Worm (Caenorhabditis elegans) whole organism, L4 larva: Measurements from ENCODE around the gene F58H1.5.
A peak's percentile ranks its signal among the peaks of the same experiment; 100 is the strongest.

ENCODE experiments used
- D1046.2 ChIP-seq: fragments of 200-800 bp; sonication (Bioruptor generic); IDR thresholded peaks from 2 replicates; pipeline ENCODE4 v1.3.6; 2022; ENCODE audit warnings: missing genetic modification characterization, missing compliant biosample characterization
- F44E2.7 ChIP-seq: fragments of 200-800 bp; sonication (Bioruptor generic); IDR thresholded peaks from 2 replicates; pipeline ENCODE4 v2.1.2; 2022; ENCODE audit warnings: missing genetic modification characterization, missing compliant biosample characterization
- T26A8.4 ChIP-seq: fragments of 200-800 bp; sonication (Bioruptor generic); IDR thresholded peaks from 2 replicates; pipeline ENCODE4 v1.3.6; 2022; ENCODE audit warnings: missing genetic modification characterization, missing compliant biosample characterization
- Y48G9A.11 ChIP-seq: fragments of 200-800 bp; sonication (Bioruptor generic); IDR thresholded peaks from 2 replicates; pipeline ENCODE4 v1.3.6; 2022; ENCODE audit warnings: missing genetic modification reagents, missing genetic modification characterization, missing compliant biosample characterization
- aha-1 ChIP-seq: fragments of 150-350 bp; peaks from one replicate; lab custom pipeline; 2014; ENCODE audit warnings: missing biosample characterization, missing genetic modification characterization
- ama-1 ChIP-seq: fragments of 150-350 bp; optimal IDR thresholded peaks from 2 replicates; lab custom pipeline; 2014; ENCODE audit warnings: inconsistent platforms, mixed read lengths
- arid-1 ChIP-seq: fragments of 200-800 bp; sonication (Bioruptor generic); conservative IDR thresholded peaks from 2 replicates; pipeline ENCODE4 v1.3.6; 2022; ENCODE audit warnings: missing genetic modification reagents, missing genetic modification characterization, missing compliant biosample characterization
- ceh-28 ChIP-seq: fragments of 150-350 bp; optimal IDR thresholded peaks from 2 replicates; lab custom pipeline; 2014; ENCODE audit warnings: missing biosample characterization, missing genetic modification reagents, missing genetic modification characterization
- ceh-32 ChIP-seq: sonication (generic microtip); optimal IDR thresholded peaks from 2 replicates; lab custom pipeline; 2016; ENCODE audit warnings: mild to moderate bottlenecking, missing genetic modification characterization, missing compliant biosample characterization; ENCODE audit not compliant: poor library complexity
- ceh-82 ChIP-seq: sonication (generic microtip); optimal IDR thresholded peaks from 2 replicates; lab custom pipeline; 2017; ENCODE audit warnings: missing biosample characterization, missing genetic modification characterization
- cey-2 ChIP-seq: sonication (generic microtip); optimal IDR thresholded peaks from 3 replicates; lab custom pipeline; 2017; ENCODE audit warnings: missing genetic modification characterization, mild to moderate bottlenecking, missing compliant biosample characterization, antibody characterized with exemption, borderline replicate concordance; ENCODE audit not compliant: insufficient read depth
- daf-12 ChIP-seq: fragments of 150-350 bp; optimal IDR thresholded peaks from 2 replicates; lab custom pipeline; 2014; ENCODE audit warnings: missing biosample characterization, missing genetic modification reagents, missing genetic modification characterization
- daf-19 ChIP-seq: fragments of 200-800 bp; sonication (Bioruptor generic); conservative IDR thresholded peaks from 2 replicates; pipeline ENCODE4 v1.3.6; 2022; ENCODE audit warnings: missing genetic modification characterization, missing compliant biosample characterization
- dpl-1 ChIP-seq: fragments of 150-350 bp; optimal IDR thresholded peaks from 2 replicates; lab custom pipeline; 2014; ENCODE audit warnings: missing biosample characterization, missing genetic modification reagents, missing genetic modification characterization
- dve-1 ChIP-seq: sonication (generic microtip); optimal IDR thresholded peaks from 2 replicates; lab custom pipeline; 2017; ENCODE audit warnings: antibody characterized with exemption, mild to moderate bottlenecking, missing genetic modification characterization, missing compliant biosample characterization; ENCODE audit not compliant: insufficient read depth
- egl-27 ChIP-seq: sonication (generic microtip); optimal IDR thresholded peaks from 3 replicates; lab custom pipeline; 2017; ENCODE audit warnings: missing biosample characterization, missing genetic modification reagents, missing genetic modification characterization
- hif-1 ChIP-seq, 2 experiments: sonication (generic microtip); optimal IDR thresholded peaks; 2 replicates each; lab custom pipeline; 2016 to 2017; ENCODE audit warnings: missing compliant biosample characterization in 2 of 2, missing genetic modification characterization in 2 of 2, missing genetic modification reagents in 2 of 2, missing genotype in 2 of 2, mild to moderate bottlenecking in 1 of 2
- hlh-11 ChIP-seq: fragments of 200-800 bp; sonication (Bioruptor generic); optimal IDR thresholded peaks from 2 replicates; lab custom pipeline; 2018; ENCODE audit warnings: mild to moderate bottlenecking, missing genetic modification characterization, missing compliant biosample characterization
- jun-1 ChIP-seq: fragments of 150-350 bp; optimal IDR thresholded peaks from 2 replicates; lab custom pipeline; 2014; ENCODE audit warnings: missing biosample characterization, missing genetic modification reagents, missing genetic modification characterization
- lim-7 ChIP-seq: fragments of 200-800 bp; sonication (Bioruptor generic); IDR thresholded peaks from 2 replicates; pipeline ENCODE4 v1.3.6; 2022; ENCODE audit warnings: missing genetic modification characterization, missing compliant biosample characterization
- lin-13 ChIP-seq: fragments of 150-350 bp; optimal IDR thresholded peaks from 2 replicates; lab custom pipeline; 2014; ENCODE audit warnings: missing biosample characterization, missing genetic modification reagents, missing genetic modification characterization
- lin-29 ChIP-seq: fragments of 200-800 bp; sonication (Bioruptor generic); IDR thresholded peaks from 2 replicates; pipeline ENCODE4 v1.3.6; 2022; ENCODE audit warnings: missing genetic modification reagents, missing genetic modification characterization, missing compliant biosample characterization
- lin-38 ChIP-seq: fragments of 200-800 bp; sonication (Bioruptor generic); IDR thresholded peaks from 2 replicates; pipeline ENCODE4 v1.3.6; 2022; ENCODE audit warnings: missing genetic modification reagents, missing genetic modification characterization, missing compliant biosample characterization
- lin-39 ChIP-seq: fragments of 150-350 bp; optimal IDR thresholded peaks from 2 replicates; lab custom pipeline; 2014; ENCODE audit warnings: missing biosample characterization, missing genetic modification reagents, missing genetic modification characterization
- lsy-2 ChIP-seq, 2 experiments: fragments of 150-350 bp in 1 of 2; sonication (generic microtip) in 1 of 2; optimal IDR thresholded peaks; 2 replicates each; lab custom pipeline; 2014 to 2017; ENCODE audit warnings: missing biosample characterization in 2 of 2, missing genetic modification characterization in 2 of 2
- mdl-1 ChIP-seq, 2 experiments: fragments of 150-350 bp in 1 of 2; sonication (generic microtip) in 1 of 2; optimal IDR thresholded peaks; 2 replicates each; lab custom pipeline; 2014 to 2017; ENCODE audit warnings: missing biosample characterization in 2 of 2, missing genetic modification characterization in 2 of 2
- mdt-29 ChIP-seq: fragments of 200-800 bp; sonication (Bioruptor generic); IDR thresholded peaks from 2 replicates; pipeline ENCODE4 v1.3.6; 2022; ENCODE audit warnings: missing genetic modification reagents, missing genetic modification characterization, missing compliant biosample characterization
- mxl-2 ChIP-seq: fragments of 200-800 bp; sonication (Bioruptor generic); conservative IDR thresholded peaks from 2 replicates; pipeline ENCODE4 v1.3.6; 2022; ENCODE audit warnings: missing genetic modification reagents, missing genetic modification characterization, missing compliant biosample characterization
- mxl-3 ChIP-seq: fragments of 200-800 bp; sonication (Bioruptor generic); optimal IDR thresholded peaks from 2 replicates; lab custom pipeline; 2018; ENCODE audit warnings: mild to moderate bottlenecking, missing genetic modification characterization, missing compliant biosample characterization
- nhr-10 ChIP-seq: fragments of 150-350 bp; optimal IDR thresholded peaks from 2 replicates; lab custom pipeline; 2014; ENCODE audit warnings: missing biosample characterization, missing genetic modification characterization
- nhr-102 ChIP-seq: sonication (generic microtip); optimal IDR thresholded peaks from 2 replicates; lab custom pipeline; 2016; ENCODE audit warnings: mild to moderate bottlenecking, missing genetic modification characterization, moderate library complexity, missing compliant biosample characterization
- nhr-11 ChIP-seq: fragments of 150-350 bp; optimal IDR thresholded peaks from 2 replicates; lab custom pipeline; 2014; ENCODE audit warnings: missing biosample characterization, missing genetic modification characterization
- nhr-25 ChIP-seq: sonication (generic microtip); optimal IDR thresholded peaks from 2 replicates; lab custom pipeline; 2017; ENCODE audit warnings: missing genetic modification characterization, mild to moderate bottlenecking, missing compliant biosample characterization, antibody characterized with exemption, moderate library complexity, borderline replicate concordance; ENCODE audit not compliant: insufficient read depth
- nhr-28 ChIP-seq: fragments of 150-350 bp; optimal IDR thresholded peaks from 2 replicates; lab custom pipeline; 2014; ENCODE audit warnings: missing biosample characterization, missing genetic modification characterization
- nhr-41 ChIP-seq: fragments of 200-800 bp; sonication (Bioruptor generic); IDR thresholded peaks from 2 replicates; pipeline ENCODE4 v1.3.6; 2022; ENCODE audit warnings: missing genetic modification reagents, missing genetic modification characterization, missing compliant biosample characterization
- nhr-48 ChIP-seq: sonication (generic microtip); optimal IDR thresholded peaks from 2 replicates; lab custom pipeline; 2016; ENCODE audit warnings: mild to moderate bottlenecking, missing genetic modification characterization, missing compliant biosample characterization
- nhr-6 ChIP-seq: fragments of 150-350 bp; optimal IDR thresholded peaks from 2 replicates; lab custom pipeline; 2014; ENCODE audit warnings: missing biosample characterization, missing genetic modification characterization
- php-3 ChIP-seq: fragments of 200-800 bp; sonication (Bioruptor generic); IDR thresholded peaks from 2 replicates; pipeline ENCODE4 v1.3.6; 2022; ENCODE audit warnings: missing genetic modification reagents, missing genetic modification characterization, missing compliant biosample characterization
- snpc-1.2 ChIP-seq: fragments of 200-800 bp; sonication (Bioruptor generic); IDR thresholded peaks from 2 replicates; pipeline ENCODE4 v1.3.6; 2022; ENCODE audit warnings: missing genetic modification reagents, missing genetic modification characterization, missing compliant biosample characterization
- snpc-4 ChIP-seq: fragments of 150-350 bp; optimal IDR thresholded peaks from 2 replicates; lab custom pipeline; 2014; ENCODE audit warnings: missing biosample characterization, missing genetic modification characterization
- spr-3 ChIP-seq: fragments of 200-800 bp; sonication (Bioruptor generic); optimal IDR thresholded peaks from 2 replicates; lab custom pipeline; 2018; ENCODE audit warnings: mild to moderate bottlenecking, missing genetic modification characterization, missing compliant biosample characterization
- tag-97 ChIP-seq: fragments of 200-800 bp; sonication (Bioruptor generic); IDR thresholded peaks from 2 replicates; pipeline ENCODE4 v1.3.6; 2022; ENCODE audit warnings: missing genetic modification characterization, missing compliant biosample characterization
- unc-130 ChIP-seq: sonication (generic microtip); optimal IDR thresholded peaks from 2 replicates; lab custom pipeline; 2016; ENCODE audit warnings: missing genetic modification reagents, missing genetic modification characterization, missing compliant biosample characterization
- unc-62 ChIP-seq, 3 experiments: fragments of 150-350 bp in 1 of 3; sonication (generic microtip); optimal IDR thresholded peaks in 2 of 3; peaks in 1 of 3; 1 replicate in 1 of 3; 2 replicates in 2 of 3; lab custom pipeline; 2014 to 2017; ENCODE audit warnings: missing biosample characterization in 3 of 3, missing genetic modification characterization in 3 of 3, missing genetic modification reagents in 3 of 3, missing genotype in 1 of 3
- zfp-2 ChIP-seq: sonication (generic microtip); optimal IDR thresholded peaks from 2 replicates; lab custom pipeline; 2016; ENCODE audit warnings: mild to moderate bottlenecking, missing genetic modification characterization, missing compliant biosample characterization
- zfp-3 ChIP-seq: fragments of 200-800 bp; sonication (Bioruptor generic); conservative IDR thresholded peaks from 2 replicates; pipeline ENCODE4 v1.3.6; 2022; ENCODE audit warnings: missing genetic modification reagents, missing genetic modification characterization, missing compliant biosample characterization
- ztf-11 ChIP-seq: fragments of 150-350 bp; optimal IDR thresholded peaks from 2 replicates; lab custom pipeline; 2014; ENCODE audit warnings: missing biosample characterization, missing genetic modification characterization
- ztf-7 ChIP-seq: fragments of 150-350 bp; optimal IDR thresholded peaks from 2 replicates; lab custom pipeline; 2014; ENCODE audit warnings: missing biosample characterization, missing genetic modification characterization

F58H1.5 gene

DNA sequence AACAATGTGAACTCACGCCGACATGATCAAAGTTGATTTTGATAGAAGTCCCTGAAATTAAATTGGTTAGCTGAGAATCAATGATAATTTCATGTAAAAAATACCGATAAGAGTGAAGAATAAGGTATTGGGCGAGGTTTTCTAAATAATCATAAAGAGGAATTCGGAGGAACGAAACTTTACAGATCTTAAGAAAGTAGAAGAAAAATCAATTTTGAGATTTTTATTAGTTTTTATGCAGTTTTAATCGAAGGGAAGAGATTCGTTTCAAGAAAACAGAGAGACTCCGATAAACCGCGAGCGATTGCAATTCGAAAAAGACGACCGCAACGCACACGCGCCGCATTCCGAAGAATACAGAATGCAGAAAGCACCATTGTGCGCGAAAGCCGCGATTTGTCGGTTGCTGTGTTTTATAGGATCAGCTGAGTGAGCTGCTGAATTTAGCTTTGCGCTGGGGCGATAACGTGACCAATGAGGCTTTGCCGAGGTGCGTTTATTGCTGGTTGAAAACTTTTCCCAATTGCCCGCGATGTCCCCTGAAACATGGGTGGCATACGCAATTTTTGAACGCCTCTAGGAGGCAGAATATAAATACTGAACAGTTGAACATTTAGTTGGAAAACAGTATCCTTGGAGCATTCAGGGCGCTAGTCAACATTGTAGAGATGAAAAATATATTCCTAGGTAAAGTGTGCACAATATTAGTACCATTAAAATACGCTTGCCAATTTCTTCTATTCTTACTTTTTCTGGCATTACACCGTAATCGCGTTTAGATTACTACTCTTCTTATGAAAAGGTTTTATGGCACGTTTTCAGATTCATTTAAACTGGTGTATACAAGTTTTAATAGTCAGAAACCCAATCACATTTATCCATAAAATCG, 21.7 kb downstream of the F58H1.5 start, which contains the start of gene snr-4:
snr-4 (minus strand) TSS at position 51 of the 889 bp plus-strand sequence.
- TF ChIP-seq Y48G9A.11 (GFP tag; lab: Robert Waterston, UW) (peak; percentile 82), lim-7 (GFP tag; lab: Robert Waterston, UW) (peak; percentile 72), D1046.2 (GFP tag; lab: Robert Waterston, UW) (peak; percentile 56; the same call in 1 of the 2 replicates), cey-2 (tag; lab: Kevin White, UChicago) (no peak), arid-1 (GFP tag; lab: Robert Waterston, UW) (peak; percentile 90), nhr-102 (tag; lab: Kevin White, UChicago) (peak; percentile 93), nhr-11 (tag; lab: Kevin White, UChicago) (peak; percentile 90), T26A8.4 (GFP tag; lab: Robert Waterston, UW) (peak; percentile 96), mxl-3 (peak; percentile 84), dpl-1 (GFP tag; lab: Kevin White, UChicago) (peak; percentile 82), nhr-6 (tag; lab: Kevin White, UChicago) (peak; percentile 98), lin-13 (peak; percentile 86), ama-1 (peak; percentile 98), mdt-29 (GFP tag; lab: Robert Waterston, UW) (peak; percentile 91), nhr-28 (tag; lab: Kevin White, UChicago) (peak; percentile 85), nhr-10 (no peak), hif-1 (tag; optimal IDR thresholded peaks at IDR 0.05; lab: Kevin White, UChicago) (peak; percentile 50 to 84), F44E2.7 (GFP tag; lab: Robert Waterston, UW) (no peak), lsy-2 (tag; optimal IDR thresholded peaks at IDR 0.05; lab: Kevin White, UChicago) (peak; percentile 75 to 91), mdl-1 (tag; optimal IDR thresholded peaks at IDR 0.05; lab: Kevin White, UChicago) (peak; percentile 76 to 88), unc-62 (GFP tag; optimal IDR thresholded peaks at IDR 0.05 in 1 of 2; lab: Kevin White, UChicago) (peak in 1 of 2 experiments; percentile 98), unc-62 (tag; optimal IDR thresholded peaks at IDR 0.05; lab: Kevin White, UChicago) (no peak), spr-3 (peak; percentile 78), lin-29 (GFP tag; lab: Robert Waterston, UW) (no peak), jun-1 (peak; percentile 78), snpc-1.2 (GFP tag; lab: Robert Waterston, UW) (peak; percentile 83), nhr-41 (GFP tag; lab: Robert Waterston, UW) (0 out of 2 replicates have a peak, but pooled peaks have one; percentile 8), ztf-7 (peak; percentile 72), ceh-82 (tag; lab: Kevin White, UChicago) (no peak), lin-39 (tag; lab: Kevin White, UChicago) (no peak), php-3 (peak; percentile 87), nhr-25 (tag; lab: Kevin White, UChicago) (peak; percentile 79), nhr-48 (tag; lab: Kevin White, UChicago) (peak; percentile 84), snpc-4 (peak; percentile 97), daf-12 (tag; lab: Kevin White, UChicago) (no peak), ceh-32 (tag; lab: Kevin White, UChicago) (peak; percentile 21), aha-1 (tag; lab: Kevin White, UChicago) (peak; percentile 96), zfp-2 (peak; percentile 35), daf-19 (GFP tag; lab: Robert Waterston, UW) (0 out of 2 replicates have a peak, but pooled peaks have one; percentile 34), ceh-28 (tag; lab: Kevin White, UChicago) (no peak), tag-97 (GFP tag; lab: Robert Waterston, UW) (no peak; the same call in 1 of the 2 replicates), unc-130 (GFP tag; lab: Kevin White, UChicago) (peak; percentile 92), ztf-11 (no peak), lin-38 (peak; percentile 91), egl-27 (tag; lab: Kevin White, UChicago) (no peak), mxl-2 (GFP tag; lab: Robert Waterston, UW) (no peak), zfp-3 (GFP tag; lab: Robert Waterston, UW) (peak; percentile 63; the same call in 1 of the 2 replicates), dve-1 (tag; lab: Kevin White, UChicago) (peak; percentile 96), hlh-11 (tag; lab: Kevin White, UChicago) (peak; percentile 96)
